Fruit fly (Drosophila melanogaster) whole organism, embryonic: Measurements from ENCODE around the gene ps.

ENCODE experiments used
- Aef1 ChIP-seq: fragments of 200-800 bp; sonication (Bioruptor generic); IDR thresholded peaks from 3 replicates; pipeline ENCODE4 v1.3.6; 2022; ENCODE audit warnings: missing biosample characterization, missing genetic modification characterization
- CG10654 ChIP-seq: fragments of 200-800 bp; sonication (Bioruptor generic); optimal IDR thresholded peaks from 2 replicates; lab custom pipeline; 2016; ENCODE audit warnings: missing biosample characterization, missing genetic modification characterization
- CG11247 ChIP-seq: fragments of 200-800 bp; sonication (Bioruptor generic); IDR thresholded peaks from 2 replicates; pipeline ENCODE4 v1.3.6; 2022; ENCODE audit warnings: missing biosample characterization, missing genetic modification characterization
- CG12071 ChIP-seq: fragments of 200-800 bp; sonication (Bioruptor generic); optimal IDR thresholded peaks from 3 replicates; lab custom pipeline; 2018; ENCODE audit warnings: missing biosample characterization, mild to moderate bottlenecking, missing genetic modification characterization
- CG1529 ChIP-seq: fragments of 200-800 bp; sonication (Bioruptor generic); optimal IDR thresholded peaks from 3 replicates; lab custom pipeline; 2018; ENCODE audit warnings: missing biosample characterization, missing genetic modification characterization
- CG15696 ChIP-seq: fragments of 200-800 bp; sonication (Bioruptor generic); optimal IDR thresholded peaks from 2 replicates; lab custom pipeline; 2019; ENCODE audit warnings: missing biosample characterization, mild to moderate bottlenecking, missing genetic modification characterization, moderate library complexity
- CG16779 ChIP-seq: fragments of 200-800 bp; sonication (Bioruptor generic); IDR thresholded peaks from 2 replicates; pipeline ENCODE4 v1.3.6; 2022; ENCODE audit warnings: missing biosample characterization, missing genetic modification characterization
- CG16815 ChIP-seq: fragments of 200-800 bp; sonication (Bioruptor generic); optimal IDR thresholded peaks from 3 replicates; lab custom pipeline; 2017; ENCODE audit warnings: missing biosample characterization, mild to moderate bottlenecking, missing genetic modification characterization
- CG17385 ChIP-seq: fragments of 200-800 bp; sonication (Bioruptor generic); optimal IDR thresholded peaks from 3 replicates; lab custom pipeline; 2018; ENCODE audit warnings: missing biosample characterization, mild to moderate bottlenecking, missing genetic modification characterization
- CG18619 ChIP-seq: fragments of 200-800 bp; sonication (Bioruptor generic); optimal IDR thresholded peaks from 3 replicates; lab custom pipeline; 2017; ENCODE audit warnings: missing biosample characterization, mild to moderate bottlenecking, missing genetic modification characterization
- CG2889 ChIP-seq: fragments of 200-800 bp; sonication (Bioruptor generic); IDR thresholded peaks from 3 replicates; pipeline ENCODE4 v1.3.6; 2022; ENCODE audit warnings: missing biosample characterization, missing genetic modification characterization
- CG6272 ChIP-seq: fragments of 200-800 bp; sonication (Bioruptor generic); IDR thresholded peaks from 2 replicates; pipeline ENCODE4 v1.3.6; 2022; ENCODE audit warnings: missing biosample characterization, missing genetic modification characterization
- CG8281 ChIP-seq: fragments of 200-800 bp; sonication (Bioruptor generic); optimal IDR thresholded peaks from 2 replicates; lab custom pipeline; 2018; ENCODE audit warnings: missing biosample characterization, mild to moderate bottlenecking, missing genetic modification characterization, moderate library complexity
- Deaf1 ChIP-seq: fragments of 200-800 bp; optimal IDR thresholded peaks from 3 replicates; lab custom pipeline; 2019; ENCODE audit warnings: missing biosample characterization, mild to moderate bottlenecking, missing genetic modification characterization, moderate library complexity
- Dfd ChIP-seq, 2 experiments: fragments of >200 bp; optimal IDR thresholded peaks; 2 replicates each; lab custom pipeline; 2017; ENCODE audit warnings: missing biosample characterization in 2 of 2, missing genetic modification characterization in 2 of 2
- Dref ChIP-seq: fragments of 200-800 bp; sonication (Bioruptor generic); IDR thresholded peaks from 2 replicates; pipeline ENCODE4 v1.3.6; 2022; ENCODE audit warnings: missing biosample characterization, missing genetic modification characterization
- Eip74EF ChIP-seq, 2 experiments: fragments of 200-800 bp in 1 of 2; fragments of >200 bp in 1 of 2; sonication (Bioruptor generic) in 1 of 2; optimal IDR thresholded peaks; 2 replicates each; lab custom pipeline; 2017 to 2019; ENCODE audit warnings: missing biosample characterization in 2 of 2, missing genetic modification characterization in 2 of 2, mild to moderate bottlenecking in 1 of 2, moderate library complexity in 1 of 2
- Gug ChIP-seq: fragments of 200-800 bp; sonication (Bioruptor generic); IDR thresholded peaks from 4 replicates; pipeline ENCODE4 v1.3.6; 2022; ENCODE audit warnings: missing biosample characterization, missing genetic modification characterization
- H2.0 ChIP-seq: fragments of 200-800 bp; sonication (Bioruptor generic); IDR thresholded peaks from 2 replicates; pipeline ENCODE4 v1.3.6; 2022; ENCODE audit warnings: missing biosample characterization, missing genetic modification characterization
- Nf-YC ChIP-seq: fragments of 200-800 bp; optimal IDR thresholded peaks from 3 replicates; lab custom pipeline; 2019; ENCODE audit warnings: missing biosample characterization, mild to moderate bottlenecking, missing genetic modification characterization, moderate library complexity
- Poxn ChIP-seq: fragments of 200-800 bp; sonication (Bioruptor generic); IDR thresholded peaks from 2 replicates; pipeline ENCODE4 v1.3.6; 2022; ENCODE audit warnings: missing biosample characterization, missing genetic modification characterization
- Sry-β ChIP-seq: fragments of 200-800 bp; sonication (Bioruptor generic); optimal IDR thresholded peaks from 2 replicates; lab custom pipeline; 2018; ENCODE audit warnings: missing biosample characterization, mild to moderate bottlenecking, missing genetic modification characterization, moderate library complexity
- Usf ChIP-seq: fragments of 200-800 bp; sonication (Bioruptor generic); optimal IDR thresholded peaks from 2 replicates; lab custom pipeline; 2017; ENCODE audit warnings: missing genotype, missing biosample characterization, missing genetic modification characterization
- ab ChIP-seq: fragments of 200-800 bp; sonication (Bioruptor generic); optimal IDR thresholded peaks from 2 replicates; lab custom pipeline; 2016; ENCODE audit warnings: missing biosample characterization, missing genetic modification characterization
- abd-A ChIP-seq: fragments of 200-800 bp; sonication (Bioruptor generic); optimal IDR thresholded peaks from 3 replicates; lab custom pipeline; 2019; ENCODE audit warnings: missing biosample characterization, mild to moderate bottlenecking, missing genetic modification characterization, moderate library complexity
- ara ChIP-seq: fragments of 200-800 bp; sonication (Bioruptor generic); IDR thresholded peaks from 2 replicates; pipeline ENCODE4 v1.3.6; 2022; ENCODE audit warnings: missing biosample characterization, missing genetic modification characterization
- ase ChIP-seq: fragments of 200-800 bp; sonication (Bioruptor generic); IDR thresholded peaks from 3 replicates; pipeline ENCODE4 v1.3.6; 2022; ENCODE audit warnings: missing biosample characterization, missing genetic modification characterization
- az2 ChIP-seq: fragments of 200-800 bp; sonication (Bioruptor generic); optimal IDR thresholded peaks from 3 replicates; lab custom pipeline; 2016; ENCODE audit warnings: missing biosample characterization, missing genetic modification characterization
- croc ChIP-seq: fragments of 200-800 bp; sonication (Bioruptor generic); conservative IDR thresholded peaks from 3 replicates; pipeline ENCODE4 v1.3.6; 2022; ENCODE audit warnings: missing biosample characterization, missing genetic modification characterization
- fd96Cb ChIP-seq: fragments of 200-800 bp; sonication (Bioruptor generic); optimal IDR thresholded peaks from 2 replicates; lab custom pipeline; 2018; ENCODE audit warnings: missing biosample characterization, mild to moderate bottlenecking, missing genetic modification characterization, moderate library complexity
- kah ChIP-seq: fragments of 200-800 bp; sonication (Bioruptor generic); optimal IDR thresholded peaks from 2 replicates; lab custom pipeline; 2018; ENCODE audit warnings: missing biosample characterization, mild to moderate bottlenecking, missing genetic modification characterization
- ken ChIP-seq: fragments of 200-800 bp; sonication (Bioruptor generic); IDR thresholded peaks from 3 replicates; pipeline ENCODE4 v1.3.6; 2022; ENCODE audit warnings: missing biosample characterization, missing genetic modification characterization
- lab ChIP-seq: fragments of 200-800 bp; sonication (Bioruptor generic); optimal IDR thresholded peaks from 3 replicates; lab custom pipeline; 2017; ENCODE audit warnings: missing biosample characterization, missing genetic modification characterization, mild to moderate bottlenecking, moderate library complexity, missing genetic modification reagents
- lov ChIP-seq, 2 experiments: fragments of 200-800 bp in 1 of 2; fragments of >200 bp in 1 of 2; sonication (Bioruptor generic) in 1 of 2; IDR thresholded peaks in 1 of 2; optimal IDR thresholded peaks in 1 of 2; 2 replicates in 1 of 2; 3 replicates in 1 of 2; pipeline versions ENCODE4 v1.3.6 to Lab custom; 2017 to 2022; ENCODE audit warnings: missing biosample characterization in 1 of 2, missing genetic modification characterization in 1 of 2
- luna ChIP-seq: fragments of 200-800 bp; sonication (Bioruptor generic); optimal IDR thresholded peaks from 2 replicates; lab custom pipeline; 2016; ENCODE audit warnings: missing biosample characterization, missing genetic modification characterization
- mirr ChIP-seq: fragments of 200-800 bp; sonication (Bioruptor generic); optimal IDR thresholded peaks from 3 replicates; lab custom pipeline; 2018; ENCODE audit warnings: missing biosample characterization, mild to moderate bottlenecking, missing genetic modification characterization
- onecut ChIP-seq: fragments of 200-800 bp; sonication (Bioruptor generic); IDR thresholded peaks from 2 replicates; pipeline ENCODE4 v1.3.6; 2022; ENCODE audit warnings: missing biosample characterization, missing genetic modification characterization
- pb ChIP-seq: fragments of 200-800 bp; sonication (Bioruptor generic); optimal IDR thresholded peaks from 3 replicates; lab custom pipeline; 2016; ENCODE audit warnings: missing biosample characterization, missing genetic modification characterization
- sna ChIP-seq: fragments of 200-800 bp; sonication (Bioruptor generic); IDR thresholded peaks from 2 replicates; pipeline ENCODE4 v1.3.6; 2022; ENCODE audit warnings: missing biosample characterization, missing genetic modification characterization; ENCODE audit not compliant: partially characterized antibody
- vfl ChIP-seq: fragments of 200-800 bp; sonication (Bioruptor generic); optimal IDR thresholded peaks from 2 replicates; lab custom pipeline; 2016; ENCODE audit warnings: missing biosample characterization, missing genetic modification characterization
- zfh1 ChIP-seq: fragments of 200-800 bp; sonication (Bioruptor generic); IDR thresholded peaks from 3 replicates; pipeline ENCODE4 v1.3.6; 2022; ENCODE audit warnings: missing biosample characterization, missing genetic modification characterization

The ps gene

DNA sequence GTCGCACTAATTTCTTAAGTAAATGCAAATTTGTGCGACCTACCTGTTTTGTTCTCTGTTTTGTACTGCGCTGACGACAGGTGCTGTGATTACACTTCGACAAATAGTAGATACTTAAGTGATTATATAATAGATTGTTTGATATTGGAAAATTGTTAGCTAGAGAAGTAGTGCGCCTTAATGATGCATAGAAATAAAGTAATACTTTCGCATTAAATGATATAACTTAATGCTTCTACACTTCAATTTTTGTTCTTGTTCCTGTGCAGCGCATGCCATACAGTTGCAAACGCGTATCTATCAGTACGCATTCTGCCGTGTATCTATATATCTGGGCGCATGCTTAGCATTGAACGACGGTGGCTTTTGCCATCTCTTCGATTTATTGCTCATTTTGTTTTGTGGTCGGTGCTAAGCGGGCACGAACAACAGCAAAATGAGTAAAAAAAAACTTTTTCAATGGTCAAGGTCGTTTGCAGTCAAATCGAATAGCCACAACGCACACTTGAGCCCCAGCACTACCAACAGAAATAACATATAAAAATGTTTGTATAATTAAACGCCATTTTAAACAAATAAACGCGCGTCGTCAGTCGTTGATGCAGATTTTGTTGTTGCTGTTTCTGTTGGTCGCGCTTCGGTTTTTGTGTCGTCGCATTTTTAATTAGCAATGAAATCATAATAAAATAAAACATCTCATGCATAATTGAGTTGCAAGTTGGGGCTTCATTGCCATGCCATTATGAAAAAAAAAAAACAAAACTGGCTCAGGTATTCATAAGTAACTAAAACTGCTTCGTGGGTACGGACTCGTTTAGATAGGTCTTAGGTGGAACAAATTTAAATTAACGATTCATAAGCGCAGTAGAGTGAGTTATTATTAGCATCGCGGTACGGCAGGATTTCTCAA is 12.9 kb downstream of the ps start (continued):
- TF ChIP-seq abd-A (tag; lab: Kevin White, UChicago) (peak; percentile 86), CG16815 (GFP tag; lab: Kevin White, UChicago) (no peak), fd96Cb (tag; lab: Kevin White, UChicago) (no peak), Poxn (no peak), ara (no peak), Sry-β (no peak), vfl (GFP tag; lab: Kevin White, UChicago) (no peak), CG18619 (GFP tag; lab: Kevin White, UChicago) (peak; percentile 5), CG15696 (tag; lab: Kevin White, UChicago) (no peak), CG10654 (no peak), CG16779 (GFP tag; lab: Robert Waterston, UW) (peak; percentile 19; the same call in 1 of the 2 replicates), az2 (GFP tag; lab: Kevin White, UChicago) (no peak), kah (GFP tag; lab: Kevin White, UChicago) (no peak), zfh1 (GFP tag; lab: Robert Waterston, UW) (no peak), Dref (GFP tag; lab: Robert Waterston, UW) (no peak), Aef1 (no peak), H2.0 (GFP tag; lab: Robert Waterston, UW) (no peak), pb (GFP tag; lab: Kevin White, UChicago) (no peak), CG1529 (GFP tag; lab: Kevin White, UChicago) (no peak), ab (GFP tag; lab: Kevin White, UChicago) (no peak), croc (GFP tag; lab: Robert Waterston, UW) (no peak), CG12071 (GFP tag; lab: Kevin White, UChicago) (no peak), ken (GFP tag; lab: Robert Waterston, UW) (no peak), onecut (GFP tag; lab: Robert Waterston, UW) (no peak), lab (GFP tag; lab: Kevin White, UChicago) (peak; percentile 58), CG17385 (GFP tag; lab: Kevin White, UChicago) (peak; percentile 40), CG6272 (GFP tag; lab: Robert Waterston, UW) (no peak), Eip74EF (GFP tag; optimal IDR thresholded peaks at IDR 0.05; lab: Kevin White, UChicago) (no peak), CG8281 (tag; lab: Kevin White, UChicago) (no peak), Usf (GFP tag; lab: Kevin White, UChicago) (no peak), luna (GFP tag; lab: Kevin White, UChicago) (no peak), CG11247 (GFP tag; lab: Robert Waterston, UW) (no peak), sna (GFP tag; lab: Robert Waterston, UW) (no peak), Nf-YC (tag; lab: Kevin White, UChicago) (peak; percentile 41)

DNA sequence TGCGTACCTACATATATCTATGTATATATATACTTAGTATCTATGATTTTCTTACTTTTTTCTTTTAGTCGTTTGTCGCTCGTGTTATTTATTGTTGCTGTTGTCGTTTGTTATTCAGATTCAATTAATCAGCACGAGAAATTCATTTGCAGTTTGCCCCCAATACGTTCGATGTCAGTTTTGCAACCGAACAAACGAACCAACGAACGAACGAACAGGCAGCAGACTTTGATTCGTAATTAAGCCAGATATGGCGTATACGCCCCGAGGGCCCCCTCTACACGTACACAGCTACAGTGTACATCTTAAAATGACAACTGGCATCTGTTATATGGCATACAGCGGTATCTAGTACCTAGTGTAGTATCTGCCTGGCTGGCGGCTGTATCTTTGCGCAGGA is 15.5 kb downstream of the ps start:
- TF ChIP-seq lov (optimal IDR thresholded peaks at IDR 0.05; lab: Kevin White, UChicago) (no peak), lov (GFP tag; IDR thresholded peaks at IDR 0.05; lab: Robert Waterston, UW) (0 out of 3 replicates have a peak, but pooled peaks have one; percentile 11), Gug (GFP tag; lab: Robert Waterston, UW) (no peak), Deaf1 (tag; lab: Kevin White, UChicago) (peak; percentile 53), ase (0 out of 3 replicates have a peak, but pooled peaks have one; percentile 16), Dfd (GFP tag; optimal IDR thresholded peaks at IDR 0.05; lab: Kevin White, UChicago) (no peak), mirr (peak; percentile 34), CG2889 (GFP tag; lab: Robert Waterston, UW) (0 out of 3 replicates have a peak, but pooled peaks have one; percentile 12)
- TF ChIP-seq, all 482 proteins: peak for 5
